Worm (Caenorhabditis elegans) whole organism, L4/young adult: ENCODE measurements around the gene pdf-1.

ENCODE experiments used
- W03F9.2 ChIP-seq: fragments of 150-350 bp; optimal IDR thresholded peaks from 2 replicates; lab custom pipeline; 2014; ENCODE audit warnings: missing biosample characterization, missing genetic modification characterization
- dao-5 ChIP-seq: sonication (generic microtip); optimal IDR thresholded peaks from 2 replicates; lab custom pipeline; 2016; ENCODE audit warnings: missing genotype, missing genetic modification characterization, moderate library complexity, missing compliant biosample characterization

ce11 chrIII:6903056-6903977 lies 9.0 kb downstream of the pdf-1 start, which contains the start of the genes brc-2 and T07E3.3:
- TF ChIP-seq W03F9.2 (tag; lab: Kevin White, UChicago) (no peak), dao-5 (tag; lab: Kevin White, UChicago) (no peak)
